Fruit fly (Drosophila melanogaster) whole organism, pupa: ENCODE data around the gene tty.

Source experiments
- CG10348 ChIP-seq: fragments of 200-800 bp; sonication (Bioruptor generic); IDR thresholded peaks from 2 replicates; pipeline ENCODE4 v1.3.6; 2022; ENCODE audit warnings: missing biosample characterization, missing genetic modification characterization
- CG12605 ChIP-seq: fragments of 200-800 bp; sonication (Bioruptor generic); IDR thresholded peaks from 2 replicates; pipeline ENCODE4 v1.3.6; 2022; ENCODE audit warnings: missing biosample characterization, missing genetic modification characterization
- CG13204 ChIP-seq: fragments of 200-800 bp; sonication (Bioruptor generic); optimal IDR thresholded peaks from 2 replicates; lab custom pipeline; 2018; ENCODE audit warnings: missing biosample characterization, mild to moderate bottlenecking, missing genetic modification characterization, moderate library complexity
- CG14655 ChIP-seq: fragments of 200-800 bp; sonication (Bioruptor generic); optimal IDR thresholded peaks from 3 replicates; lab custom pipeline; 2017; ENCODE audit warnings: mild to moderate bottlenecking, missing biosample characterization, missing genetic modification reagents, missing genetic modification characterization
- CG15710 ChIP-seq: fragments of 200-800 bp; sonication (Bioruptor generic); optimal IDR thresholded peaks from 2 replicates; lab custom pipeline; 2018; ENCODE audit warnings: missing biosample characterization, mild to moderate bottlenecking, missing genetic modification characterization, moderate library complexity
- CG17806 ChIP-seq: fragments of 200-800 bp; sonication (Bioruptor generic); optimal IDR thresholded peaks from 2 replicates; lab custom pipeline; 2018; ENCODE audit warnings: missing biosample characterization, mild to moderate bottlenecking, missing genetic modification characterization, moderate library complexity
- CG32121 ChIP-seq: fragments of 200-800 bp; sonication (Bioruptor generic); IDR thresholded peaks from 2 replicates; pipeline ENCODE4 v1.3.6; 2022; ENCODE audit warnings: missing biosample characterization, missing genetic modification characterization
- CG34367 ChIP-seq: fragments of 200-800 bp; sonication (Bioruptor generic); optimal IDR thresholded peaks from 2 replicates; lab custom pipeline; 2018; ENCODE audit warnings: missing biosample characterization, mild to moderate bottlenecking, missing genetic modification characterization
- CG4496 ChIP-seq: fragments of 200-800 bp; sonication (Bioruptor generic); IDR thresholded peaks from 3 replicates; pipeline ENCODE4 v1.3.6; 2022; ENCODE audit warnings: missing biosample characterization, missing genetic modification characterization
- CG8159 ChIP-seq: fragments of 200-800 bp; sonication (Bioruptor generic); optimal IDR thresholded peaks from 3 replicates; lab custom pipeline; 2018; ENCODE audit warnings: missing biosample characterization, mild to moderate bottlenecking, missing genetic modification characterization, moderate library complexity
- CG8301 ChIP-seq: fragments of 200-800 bp; sonication (Bioruptor generic); optimal IDR thresholded peaks from 2 replicates; lab custom pipeline; 2018; ENCODE audit warnings: missing biosample characterization, mild to moderate bottlenecking, missing genetic modification characterization
- CG9948 ChIP-seq: fragments of 200-800 bp; sonication (Bioruptor generic); optimal IDR thresholded peaks from 2 replicates; lab custom pipeline; 2018; ENCODE audit warnings: missing biosample characterization, mild to moderate bottlenecking, missing genetic modification characterization, moderate library complexity
- D1 ChIP-seq: fragments of 200-800 bp; sonication (Bioruptor generic); optimal IDR thresholded peaks from 2 replicates; lab custom pipeline; 2018; ENCODE audit warnings: missing biosample characterization, mild to moderate bottlenecking, missing genetic modification characterization, moderate library complexity
- EcR ChIP-seq: fragments of 200-800 bp; sonication (Bioruptor generic); optimal IDR thresholded peaks from 3 replicates; lab custom pipeline; 2019; ENCODE audit warnings: missing biosample characterization, missing genetic modification characterization, mild to moderate bottlenecking, moderate library complexity, missing genetic modification reagents
- Ets98B ChIP-seq: fragments of 200-800 bp; sonication (Bioruptor generic); IDR thresholded peaks from 2 replicates; pipeline ENCODE4 v1.3.6; 2022; ENCODE audit warnings: missing biosample characterization, missing genetic modification characterization
- Pif1A ChIP-seq: fragments of 200-800 bp; sonication (Bioruptor generic); optimal IDR thresholded peaks from 3 replicates; lab custom pipeline; 2016; ENCODE audit warnings: missing biosample characterization, missing genetic modification characterization
- Pif1B ChIP-seq: fragments of 200-800 bp; sonication (Bioruptor generic); optimal IDR thresholded peaks from 3 replicates; lab custom pipeline; 2016; ENCODE audit warnings: missing biosample characterization, missing genetic modification characterization
- Snoo ChIP-seq: fragments of 200-800 bp; sonication (Bioruptor generic); optimal IDR thresholded peaks from 3 replicates; lab custom pipeline; 2017; ENCODE audit warnings: missing biosample characterization, mild to moderate bottlenecking, missing genetic modification characterization, inconsistent platforms
- fd96Ca ChIP-seq: fragments of 200-800 bp; sonication (Bioruptor generic); IDR thresholded peaks from 3 replicates; pipeline ENCODE4 v1.3.6; 2022; ENCODE audit warnings: missing biosample characterization, missing genetic modification characterization
- gl ChIP-seq: fragments of 200-800 bp; sonication (Bioruptor generic); optimal IDR thresholded peaks from 2 replicates; lab custom pipeline; 2018; ENCODE audit warnings: missing biosample characterization, mild to moderate bottlenecking, missing genetic modification characterization
- rn ChIP-seq: fragments of 200-800 bp; sonication (Bioruptor generic); IDR thresholded peaks from 2 replicates; pipeline ENCODE4 v1.3.6; 2022; ENCODE audit warnings: missing biosample characterization, missing genetic modification characterization

tty gene

DNA sequence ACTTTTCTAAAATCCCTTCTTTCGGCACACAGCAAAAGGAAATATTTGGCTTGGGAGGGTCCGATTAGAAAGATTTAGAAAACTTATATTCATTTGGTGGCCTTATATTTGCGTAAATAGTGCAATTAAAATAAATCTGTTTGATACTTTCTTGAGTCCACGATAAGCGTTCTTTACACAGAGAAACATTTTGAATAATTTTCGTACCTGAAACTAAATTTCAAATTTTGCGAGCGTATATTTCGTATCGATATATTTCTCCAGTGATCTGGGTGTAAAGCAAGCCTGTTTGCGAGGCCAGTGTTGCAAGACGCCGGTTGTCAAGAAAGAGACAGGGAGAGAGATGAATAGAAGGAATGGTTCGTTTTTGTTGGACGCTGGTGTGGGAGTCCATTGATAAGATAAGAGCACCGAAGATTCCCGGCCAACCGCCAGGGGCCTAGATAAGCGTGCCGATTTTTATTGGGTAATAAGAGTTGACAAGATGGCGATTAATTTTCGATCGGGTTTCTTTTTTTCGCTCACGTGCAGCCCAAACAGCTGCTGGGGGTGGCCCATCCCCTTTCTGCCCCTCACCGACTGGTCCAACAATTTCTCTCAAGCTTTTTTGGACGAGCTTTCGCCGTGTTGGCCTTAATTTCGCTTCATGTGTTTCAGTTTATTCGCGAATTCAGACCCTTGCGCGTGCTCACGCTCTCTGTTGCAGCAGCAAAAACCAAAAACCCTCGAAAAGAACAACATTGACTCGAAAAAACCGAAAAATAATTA is 34.4 kb upstream of the tty start, which contains the start of gene slgA:
TSS of gene slgA (plus strand) at position 344 of the 768 bp plus-strand sequence.
- TF ChIP-seq CG4496 (GFP tag; lab: Robert Waterston, UW) = peak; percentile 75
- no peak for TF ChIP-seq EcR (GFP tag; lab: Kevin White, UChicago)

DNA sequence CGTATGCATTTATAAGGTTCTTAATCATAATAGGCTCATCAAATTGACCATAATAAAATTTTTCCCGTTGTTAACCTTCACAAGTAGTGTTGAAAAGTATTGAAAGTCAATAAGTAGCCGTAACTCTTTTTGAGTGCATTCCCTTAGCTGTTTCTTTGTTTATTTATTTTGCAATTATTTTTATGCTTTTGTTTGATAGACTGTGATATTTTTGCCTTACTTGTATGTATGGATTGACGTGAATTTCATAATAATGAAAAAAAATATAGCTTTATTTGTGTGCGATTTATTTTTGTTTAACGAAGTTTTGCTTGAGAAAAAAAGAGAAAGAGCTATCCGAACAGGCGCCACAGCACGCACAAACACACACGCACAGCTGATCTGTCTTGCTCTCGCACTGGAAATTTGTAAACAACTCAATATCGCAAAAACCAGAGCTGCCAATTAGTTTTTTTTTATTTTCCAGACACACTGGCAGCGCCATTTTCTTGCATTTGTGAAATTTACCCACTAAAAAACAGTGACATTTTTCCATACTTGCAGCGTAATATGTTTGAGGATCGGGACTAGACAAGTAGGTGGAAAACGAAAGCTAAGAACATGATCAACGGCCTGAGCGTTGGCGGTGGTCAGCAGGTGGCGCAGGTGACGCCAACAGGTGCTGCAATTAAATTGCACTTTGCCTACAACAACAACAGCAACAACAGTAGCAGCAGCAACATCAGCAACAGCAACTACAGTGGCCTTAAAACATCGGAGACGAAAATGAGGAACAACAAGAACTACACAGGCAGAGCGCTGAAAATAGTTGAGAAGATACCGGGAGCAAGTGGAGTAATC is 29.9 kb upstream of the tty start:
- TF ChIP-seq Snoo (tag; lab: Kevin White, UChicago) = no peak
- no peak for TF ChIP-seq CG8301 (tag; lab: Kevin White, UChicago)
- no peak for TF ChIP-seq fd96Ca (GFP tag; lab: Robert Waterston, UW)
- TF ChIP-seq EcR (GFP tag; lab: Kevin White, UChicago) = peak; percentile 29
- TF ChIP-seq CG4496 (GFP tag; lab: Robert Waterston, UW) = no peak; the same call in 2 of the 3 replicates
- no peak for TF ChIP-seq CG10348 (GFP tag; lab: Robert Waterston, UW)

DNA sequence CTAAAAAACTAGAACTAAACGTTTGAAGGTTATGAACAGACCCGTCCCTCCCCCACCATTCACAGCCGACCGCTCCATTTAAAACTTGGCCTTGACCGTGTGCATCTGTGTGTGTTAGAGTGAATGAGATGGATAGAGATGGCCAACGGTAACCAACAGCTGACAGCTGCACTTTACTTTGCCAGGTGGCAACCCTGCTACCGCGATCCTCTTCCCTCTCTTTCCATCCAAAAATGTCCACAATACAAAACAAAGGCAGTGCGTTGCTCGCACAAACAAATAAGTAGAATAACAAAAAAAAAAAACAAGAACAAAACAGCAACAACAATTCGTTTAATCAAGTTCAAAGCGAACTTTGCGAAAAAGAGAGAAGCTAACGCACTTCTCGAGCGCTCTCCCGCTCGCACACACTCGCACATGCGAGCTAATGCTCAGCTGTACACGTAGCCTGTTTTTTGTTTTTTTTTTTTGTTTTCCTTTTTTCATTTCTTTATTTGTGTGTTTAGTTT is 29.0 kb upstream of the tty start:
- TF ChIP-seq CG8159 (no peak), rn (GFP tag; lab: Robert Waterston, UW) (no peak), CG32121 (GFP tag; lab: Robert Waterston, UW) (no peak; the same call in none of the 2 replicates), EcR (GFP tag; lab: Kevin White, UChicago) (peak; percentile 88), gl (tag; lab: Kevin White, UChicago) (no peak), CG8301 (tag; lab: Kevin White, UChicago) (no peak), CG12605 (GFP tag; lab: Robert Waterston, UW) (peak; percentile 65), CG14655 (GFP tag; lab: Kevin White, UChicago) (no peak), CG10348 (GFP tag; lab: Robert Waterston, UW) (no peak), Ets98B (GFP tag; lab: Robert Waterston, UW) (peak; percentile 46; the same call in 1 of the 2 replicates), fd96Ca (GFP tag; lab: Robert Waterston, UW) (peak; percentile 73; the same call in 2 of the 3 replicates), CG13204 (GFP tag; lab: Kevin White, UChicago) (peak; percentile 16), CG34367 (tag; lab: Kevin White, UChicago) (no peak), CG4496 (GFP tag; lab: Robert Waterston, UW) (peak; percentile 81; the same call in 2 of the 3 replicates), D1 (tag; lab: Kevin White, UChicago) (no peak), CG17806 (tag; lab: Kevin White, UChicago) (no peak), CG15710 (tag; lab: Kevin White, UChicago) (no peak), CG9948 (tag; lab: Kevin White, UChicago) (no peak), Snoo (tag; lab: Kevin White, UChicago) (no peak), Pif1A (GFP tag; lab: Kevin White, UChicago) (no peak), Pif1B (no peak)
- TF ChIP-seq, all 21 proteins: peak for 6

DNA sequence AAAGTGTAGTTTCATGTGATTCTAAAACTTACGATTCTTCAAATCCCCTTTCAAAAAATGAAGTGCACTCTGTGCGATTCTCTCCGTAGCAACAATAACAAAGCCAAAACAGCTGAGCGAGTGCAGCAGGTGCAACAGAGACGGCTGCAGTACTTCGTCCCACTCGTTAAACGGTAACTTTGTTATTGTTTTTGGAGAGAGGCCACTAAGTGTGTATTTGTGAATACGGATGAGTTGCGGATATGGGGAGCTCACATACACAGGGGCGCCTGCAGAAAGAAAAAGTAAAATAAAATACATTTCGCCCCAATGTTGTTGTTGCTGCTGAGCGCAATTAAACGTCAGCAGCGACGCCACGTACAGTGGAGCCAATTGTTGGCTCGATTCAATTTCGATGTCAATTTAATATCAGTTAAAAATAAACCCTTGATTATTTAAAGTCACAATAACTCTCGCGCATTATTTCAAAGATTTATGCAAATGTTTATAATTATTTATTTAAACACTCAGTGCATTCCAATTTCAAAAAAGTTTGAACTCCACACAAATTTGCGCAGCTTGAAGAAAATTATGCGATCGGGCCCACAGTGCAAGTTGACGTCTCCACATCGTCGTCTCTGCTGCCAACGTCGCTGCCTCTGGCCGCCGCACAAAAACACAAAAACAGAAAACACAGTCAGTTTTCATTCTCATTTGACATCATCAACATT is 28.0 kb upstream of the tty start:
- peak; percentile 99 for TF ChIP-seq CG15710 (tag; lab: Kevin White, UChicago)
- TF ChIP-seq D1 (tag; lab: Kevin White, UChicago) = peak; percentile 92
- TF ChIP-seq CG12605 (GFP tag; lab: Robert Waterston, UW) = peak; percentile 91
- peak; percentile 99 for TF ChIP-seq Snoo (tag; lab: Kevin White, UChicago)
- TF ChIP-seq CG8159 = peak; percentile 99
- peak; percentile 95 for TF ChIP-seq CG13204 (GFP tag; lab: Kevin White, UChicago)
- TF ChIP-seq Pif1A (GFP tag; lab: Kevin White, UChicago) = peak; percentile 98
- TF ChIP-seq CG9948 (tag; lab: Kevin White, UChicago) = peak; percentile 98
- peak; percentile 97 for TF ChIP-seq CG17806 (tag; lab: Kevin White, UChicago)
- peak; percentile 99 for TF ChIP-seq CG14655 (GFP tag; lab: Kevin White, UChicago)
- peak; percentile 98 for TF ChIP-seq CG32121 (GFP tag; lab: Robert Waterston, UW)
- peak; percentile 98 for TF ChIP-seq fd96Ca (GFP tag; lab: Robert Waterston, UW)
- peak; percentile 96 for TF ChIP-seq gl (tag; lab: Kevin White, UChicago)
- peak; percentile 92 for TF ChIP-seq CG10348 (GFP tag; lab: Robert Waterston, UW)
- TF ChIP-seq CG34367 (tag; lab: Kevin White, UChicago) = peak; percentile 98
- TF ChIP-seq rn (GFP tag; lab: Robert Waterston, UW) = peak; percentile 93
- peak; percentile 98 for TF ChIP-seq CG4496 (GFP tag; lab: Robert Waterston, UW)
- peak; percentile 98 for TF ChIP-seq Pif1B
- TF ChIP-seq CG8301 (tag; lab: Kevin White, UChicago) = peak; percentile 99
- peak; percentile 39 for TF ChIP-seq EcR (GFP tag; lab: Kevin White, UChicago)
- peak; percentile 96 for TF ChIP-seq Ets98B (GFP tag; lab: Robert Waterston, UW)
